Fruit fly (Drosophila melanogaster) whole organism, prepupa: ENCODE results near the gene CG13471.

ENCODE experiments used
- Blimp-1 ChIP-seq: fragments of 200-800 bp; sonication (Bioruptor generic); optimal IDR thresholded peaks from 3 replicates; lab custom pipeline; 2017; ENCODE audit warnings: missing biosample characterization, missing genetic modification characterization, mild to moderate bottlenecking, moderate library complexity, missing genetic modification reagents
- CG10631 ChIP-seq: fragments of 200-800 bp; sonication (Bioruptor generic); optimal IDR thresholded peaks from 2 replicates; lab custom pipeline; 2016; ENCODE audit warnings: missing biosample characterization, missing genetic modification characterization
- CG15336 ChIP-seq: fragments of 200-800 bp; sonication (Bioruptor generic); IDR thresholded peaks from 2 replicates; pipeline ENCODE4 v1.3.6; 2022; ENCODE audit warnings: missing biosample characterization, missing genetic modification characterization
- CG16779 ChIP-seq: fragments of 200-800 bp; sonication (Bioruptor generic); optimal IDR thresholded peaks from 3 replicates; lab custom pipeline; 2017; ENCODE audit warnings: missing biosample characterization, mild to moderate bottlenecking, missing genetic modification characterization
- CG31627 ChIP-seq: fragments of 200-800 bp; sonication (Bioruptor generic); optimal IDR thresholded peaks from 3 replicates; lab custom pipeline; 2016; ENCODE audit warnings: missing biosample characterization, missing genetic modification characterization
- CG32006 ChIP-seq: fragments of 200-800 bp; sonication (Bioruptor generic); optimal IDR thresholded peaks from 3 replicates; lab custom pipeline; 2017; ENCODE audit warnings: missing biosample characterization, mild to moderate bottlenecking, missing genetic modification characterization
- CG3919 ChIP-seq: fragments of 200-800 bp; sonication (Bioruptor generic); optimal IDR thresholded peaks from 3 replicates; lab custom pipeline; 2016; ENCODE audit warnings: missing biosample characterization, missing genetic modification characterization
- CG6163 ChIP-seq: fragments of 200-800 bp; sonication (Bioruptor generic); IDR thresholded peaks from 3 replicates; pipeline ENCODE4 v1.3.6; 2022; ENCODE audit warnings: missing biosample characterization, missing genetic modification characterization
- Eip78C ChIP-seq: fragments of 200-800 bp; sonication (Bioruptor generic); peaks from one replicate; lab custom pipeline; 2016; ENCODE audit warnings: missing biosample characterization, missing genetic modification characterization
- Ets96B ChIP-seq: fragments of 200-800 bp; optimal IDR thresholded peaks from 2 replicates; lab custom pipeline; 2019; ENCODE audit warnings: missing biosample characterization, mild to moderate bottlenecking, missing genetic modification characterization, moderate library complexity
- Hr39 ChIP-seq: fragments of 200-800 bp; sonication (Bioruptor generic); optimal IDR thresholded peaks from 2 replicates; lab custom pipeline; 2016; ENCODE audit warnings: missing biosample characterization, missing genetic modification characterization
- OdsH ChIP-seq: fragments of 200-800 bp; sonication (Bioruptor generic); optimal IDR thresholded peaks from 3 replicates; lab custom pipeline; 2016; ENCODE audit warnings: missing biosample characterization, missing genetic modification characterization
- Sox102F ChIP-seq: fragments of 200-800 bp; sonication (Bioruptor generic); optimal IDR thresholded peaks from 2 replicates; lab custom pipeline; 2016; ENCODE audit warnings: missing biosample characterization, mild to moderate bottlenecking, missing genetic modification characterization
- Sox15 ChIP-seq: fragments of 200-800 bp; sonication (Bioruptor generic); optimal IDR thresholded peaks from 3 replicates; lab custom pipeline; 2016; ENCODE audit warnings: missing biosample characterization, missing genetic modification characterization
- achi ChIP-seq: fragments of 200-800 bp; sonication (Bioruptor generic); optimal IDR thresholded peaks from 3 replicates; lab custom pipeline; 2016; ENCODE audit warnings: missing biosample characterization, missing genetic modification characterization
- cyc ChIP-seq: fragments of 200-800 bp; sonication (Bioruptor generic); optimal IDR thresholded peaks from 3 replicates; lab custom pipeline; 2016; ENCODE audit warnings: missing biosample characterization, missing genetic modification characterization
- dac ChIP-seq: fragments of 200-800 bp; sonication (Bioruptor generic); optimal IDR thresholded peaks from 2 replicates; lab custom pipeline; 2017; ENCODE audit warnings: missing biosample characterization, mild to moderate bottlenecking, missing genetic modification characterization
- esn ChIP-seq: fragments of 200-800 bp; sonication (Bioruptor generic); optimal IDR thresholded peaks from 2 replicates; lab custom pipeline; 2016; ENCODE audit warnings: missing biosample characterization, mild to moderate bottlenecking, missing genetic modification characterization, moderate library complexity
- fkh ChIP-seq: fragments of 200-800 bp; sonication (Bioruptor generic); optimal IDR thresholded peaks from 3 replicates; lab custom pipeline; 2017; ENCODE audit warnings: missing biosample characterization, mild to moderate bottlenecking, missing genetic modification characterization, moderate library complexity
- lz ChIP-seq: fragments of 200-800 bp; sonication (Bioruptor generic); optimal IDR thresholded peaks from 3 replicates; lab custom pipeline; 2016; ENCODE audit warnings: missing biosample characterization, missing genetic modification characterization
- net ChIP-seq: fragments of 200-800 bp; sonication (Bioruptor generic); optimal IDR thresholded peaks from 3 replicates; lab custom pipeline; 2016; ENCODE audit warnings: missing biosample characterization, missing genetic modification characterization
- salr ChIP-seq, 2 experiments: fragments of 200-800 bp; sonication (Bioruptor generic); optimal IDR thresholded peaks; 3 replicates each; lab custom pipeline; 2016 to 2018; ENCODE audit warnings: missing biosample characterization in 2 of 2, missing genetic modification characterization in 2 of 2, mild to moderate bottlenecking in 1 of 2
- spab ChIP-seq: fragments of 200-800 bp; sonication (Bioruptor generic); optimal IDR thresholded peaks from 2 replicates; lab custom pipeline; 2017; ENCODE audit warnings: missing biosample characterization, mild to moderate bottlenecking, missing genetic modification characterization, missing genetic modification reagents

The CG13471 gene

dm6 chr3L:14691047-14691446 lies 42.3 kb downstream of the CG13471 start, which contains the start of gene gdrd:
Gene gdrd (plus strand): TSS chr3L:14691347.
- TF ChIP-seq achi (no peak), fkh (GFP tag; lab: Kevin White, UChicago) (no peak), CG16779 (no peak), esn (GFP tag; lab: Kevin White, UChicago) (no peak), Sox102F (GFP tag; lab: Kevin White, UChicago) (no peak), spab (GFP tag; lab: Kevin White, UChicago) (no peak), CG3919 (GFP tag; lab: Kevin White, UChicago) (no peak), Ets96B (no peak), dac (no peak), Blimp-1 (no peak), Sox15 (no peak), salr (GFP tag; optimal IDR thresholded peaks at IDR 0.05; lab: Kevin White, UChicago) (no peak)

dm6 chr3L:14686251-14686650 lies 47.1 kb downstream of the CG13471 start:
- TF ChIP-seq CG15336 (GFP tag; lab: Robert Waterston, UW) (no peak), CG31627 (no peak), Hr39 (GFP tag; lab: Kevin White, UChicago) (no peak), CG3919 (GFP tag; lab: Kevin White, UChicago) (no peak), net (GFP tag; lab: Kevin White, UChicago) (no peak), Eip78C (no peak), OdsH (GFP tag; lab: Kevin White, UChicago) (no peak), CG6163 (GFP tag; lab: Robert Waterston, UW) (no peak), CG10631 (no peak)

DNA sequence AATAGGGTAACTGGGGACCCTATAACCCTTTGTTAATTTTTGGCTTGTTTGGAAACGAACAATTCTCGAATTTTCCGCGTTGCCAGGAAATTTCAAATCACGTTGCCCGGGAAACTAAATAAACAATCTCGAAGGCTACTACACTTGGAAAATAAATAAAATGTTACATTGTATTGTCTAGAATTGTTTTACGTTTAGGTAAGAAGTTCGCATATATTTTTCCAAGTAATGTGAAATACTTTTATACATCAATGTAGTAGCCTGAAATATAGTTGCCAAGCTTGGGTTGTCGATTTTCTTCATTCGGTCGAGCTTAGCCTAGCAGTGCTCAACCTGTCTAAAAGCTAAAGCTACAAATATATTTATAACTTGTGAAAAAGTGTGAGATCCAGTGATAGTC lies 48.8 kb downstream of the CG13471 start, which contains the start of gene Dnaaf6:
Gene Dnaaf6 (plus strand): TSS at position 301 of the 400 bp plus-strand sequence.
- no peak for TF ChIP-seq Sox102F (GFP tag; lab: Kevin White, UChicago)
- TF ChIP-seq lz (GFP tag; lab: Kevin White, UChicago): no peak
- no peak for TF ChIP-seq cyc (GFP tag; lab: Kevin White, UChicago)
- no peak for TF ChIP-seq CG32006 (GFP tag; lab: Kevin White, UChicago)
- TF ChIP-seq salr (GFP tag; optimal IDR thresholded peaks at IDR 0.05; lab: Kevin White, UChicago): no peak
- no peak for TF ChIP-seq fkh (GFP tag; lab: Kevin White, UChicago)
- no peak for TF ChIP-seq esn (GFP tag; lab: Kevin White, UChicago)
